Fruit fly (Drosophila melanogaster): ENCODE results near the gene CG9555.

Gene CG9555

DNA sequence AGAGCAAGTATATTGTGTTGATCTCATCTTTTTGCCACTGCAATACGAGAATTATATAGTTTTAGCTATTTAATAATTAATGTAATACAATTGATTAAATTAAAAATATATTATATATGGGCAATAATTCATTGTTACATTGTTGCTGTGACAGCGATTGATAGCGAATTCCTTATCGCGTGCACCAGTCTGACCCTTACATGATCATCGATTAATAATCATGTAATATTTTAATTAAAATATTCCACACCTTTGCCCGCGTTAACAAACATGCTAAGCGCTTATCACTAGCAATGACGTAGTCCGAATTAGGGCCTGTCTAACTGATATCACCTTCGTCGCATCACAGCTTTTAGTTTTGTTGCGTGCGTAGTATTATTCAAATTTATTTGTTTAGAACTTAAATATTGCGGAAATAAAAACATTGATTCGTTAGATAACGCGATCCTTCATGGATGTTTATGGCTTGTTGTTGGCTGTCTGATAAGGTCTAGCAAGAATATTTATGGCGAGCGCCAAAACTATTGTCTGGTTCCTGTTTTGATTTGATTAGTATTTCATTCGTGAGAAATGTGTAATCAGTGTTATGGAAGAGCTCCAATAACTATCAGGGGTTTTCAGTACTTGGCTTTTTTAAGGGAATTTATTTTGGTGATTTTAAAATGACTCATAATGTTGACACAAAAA, 4.1 kb upstream of the CG9555 start:
- TF ChIP-seq CG8924 (tag; optimal IDR thresholded peaks at IDR 0.05): no peak
- TF ChIP-seq HmgD (GFP tag; optimal IDR thresholded peaks at IDR 0.05): no peak
- peak; percentile 79 for TF ChIP-seq sd (tag; optimal IDR thresholded peaks at IDR 0.05)
- no peak for TF ChIP-seq zfh1 (GFP tag; IDR thresholded peaks at IDR 0.05)
- no peak for TF ChIP-seq Trl (optimal IDR thresholded peaks at IDR 0.05)
- no peak for TF ChIP-seq Trl (GFP tag; optimal IDR thresholded peaks at IDR 0.05)
- no peak for TF ChIP-seq Hr3 (GFP tag; optimal IDR thresholded peaks at IDR 0.05)
- TF ChIP-seq BtbVII (GFP tag; optimal IDR thresholded peaks at IDR 0.05): peak; percentile 32
- peak in 1 of 2 experiments; percentile 85 for TF ChIP-seq Pdp1 (GFP tag; optimal IDR thresholded peaks at IDR 0.05)
- no peak for TF ChIP-seq psq (GFP tag; optimal IDR thresholded peaks at IDR 0.05)
- peak; percentile 31 for TF ChIP-seq grn (GFP tag; optimal IDR thresholded peaks at IDR 0.05)
- TF ChIP-seq Med (GFP tag): peak; percentile 41
- peak; percentile 15 for TF ChIP-seq lab (GFP tag; optimal IDR thresholded peaks at IDR 0.05)
- no peak for TF ChIP-seq CHES-1-like (GFP tag; optimal IDR thresholded peaks at IDR 0.05)
- TF ChIP-seq CG10543 (GFP tag; optimal IDR thresholded peaks at IDR 0.05): peak; percentile 13
- peak; percentile 83 for TF ChIP-seq sug (tag; optimal IDR thresholded peaks at IDR 0.05)
- TF ChIP-seq gro (GFP tag; optimal IDR thresholded peaks at IDR 0.05): peak; percentile 14
- TF ChIP-seq CG2678 (tag; optimal IDR thresholded peaks at IDR 0.05): peak; percentile 10
- no peak for TF ChIP-seq CG16863 (GFP tag; optimal IDR thresholded peaks at IDR 0.05)
- TF ChIP-seq exex (tag; optimal IDR thresholded peaks at IDR 0.05): peak; percentile 93
- peak; percentile 98 for TF ChIP-seq CG34376 (GFP tag; optimal IDR thresholded peaks at IDR 0.05)
- no peak for TF ChIP-seq Mad (GFP tag; optimal IDR thresholded peaks at IDR 0.05)
- TF ChIP-seq mirr (GFP tag; optimal IDR thresholded peaks at IDR 0.05): peak; percentile 84
- no peak for TF ChIP-seq oc (tag; optimal IDR thresholded peaks at IDR 0.05)
- TF ChIP-seq chinmo (GFP tag; IDR thresholded peaks at IDR 0.05; ENCODE audit: partially characterized antibody): 0 out of 4 replicates have a peak, but pooled peaks have one; percentile 44
- TF ChIP-seq CG18599 (GFP tag; optimal IDR thresholded peaks at IDR 0.05): peak; percentile 25
- no peak for TF ChIP-seq CG1024 (GFP tag; IDR thresholded peaks at IDR 0.05)
- peak; percentile 64 for TF ChIP-seq sens (GFP tag)
- peak in 1 of 2 experiments; percentile 67 for TF ChIP-seq Eip74EF (GFP tag; optimal IDR thresholded peaks at IDR 0.05)

DNA sequence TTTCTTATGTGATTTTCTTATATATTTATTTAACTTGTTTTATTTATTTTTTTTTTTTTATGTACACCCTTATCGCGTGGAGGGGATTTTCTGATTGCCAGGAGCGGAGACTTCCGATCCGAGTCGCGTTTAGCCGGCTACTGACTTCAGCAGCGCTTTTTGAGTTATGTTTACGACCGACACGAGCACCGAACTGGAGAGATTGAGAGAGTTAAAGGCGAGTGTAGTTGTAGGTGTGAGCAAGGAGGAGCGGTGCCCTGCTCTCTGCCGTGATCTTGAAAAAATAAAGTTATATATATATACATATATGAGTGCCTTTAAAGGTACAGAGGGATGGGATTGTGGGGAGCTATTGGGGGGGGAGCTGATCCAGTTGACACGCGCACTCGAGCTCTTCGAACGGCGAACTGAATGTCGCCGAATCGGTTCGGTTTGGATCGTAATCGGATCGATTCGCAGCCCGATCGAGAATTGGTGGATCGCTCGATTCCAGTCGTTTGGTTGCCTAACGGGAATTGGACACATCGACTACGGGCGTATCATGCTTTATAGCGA, 2.4 kb upstream of the CG9555 start, which contains the start of gene rost:
rost (minus strand) TSS at position 503 of the 555 bp plus-strand sequence.
- TF ChIP-seq Deaf1 (tag; optimal IDR thresholded peaks at IDR 0.05): peak; percentile 94
- peak; percentile 77 for TF ChIP-seq CG5180 (GFP tag; optimal IDR thresholded peaks at IDR 0.05)
- TF ChIP-seq CG7786 (GFP tag; optimal IDR thresholded peaks at IDR 0.05): no peak
- peak; percentile 60 for TF ChIP-seq crol (GFP tag; IDR thresholded peaks at IDR 0.05)
- TF ChIP-seq wdn (GFP tag; IDR thresholded peaks at IDR 0.05): no peak
- peak; percentile 41 for TF ChIP-seq Jarid2 (GFP tag; optimal IDR thresholded peaks at IDR 0.05)
- no peak for TF ChIP-seq kah (GFP tag; optimal IDR thresholded peaks at IDR 0.05)
- TF ChIP-seq NK7.1 (GFP tag; optimal IDR thresholded peaks at IDR 0.05): no peak
- peak; percentile 22 for TF ChIP-seq cg (GFP tag; optimal IDR thresholded peaks at IDR 0.05)
- peak; percentile 25 for TF ChIP-seq lab (GFP tag; optimal IDR thresholded peaks at IDR 0.05)
- peak; percentile 57 for TF ChIP-seq nom (GFP tag; optimal IDR thresholded peaks at IDR 0.05)
- TF ChIP-seq CG10366 (GFP tag; IDR thresholded peaks at IDR 0.05): no peak
- peak; percentile 49 for TF ChIP-seq CG18599 (GFP tag; optimal IDR thresholded peaks at IDR 0.05)
- TF ChIP-seq bowl (GFP tag; IDR thresholded peaks at IDR 0.05): no peak
- TF ChIP-seq grn (GFP tag; optimal IDR thresholded peaks at IDR 0.05): peak; percentile 73
- no peak for TF ChIP-seq schlank (tag; optimal IDR thresholded peaks at IDR 0.05)
- no peak for TF ChIP-seq B-H2 (GFP tag; optimal IDR thresholded peaks at IDR 0.05)
- TF ChIP-seq CG34376 (GFP tag; optimal IDR thresholded peaks at IDR 0.05): peak; percentile 86
- TF ChIP-seq ranshi (GFP tag; IDR thresholded peaks at IDR 0.05): no peak
- TF ChIP-seq gsb-n (tag; optimal IDR thresholded peaks at IDR 0.05): no peak
- no peak for TF ChIP-seq Fer2 (tag; optimal IDR thresholded peaks at IDR 0.05)
- peak; percentile 3 for TF ChIP-seq sd (tag; optimal IDR thresholded peaks at IDR 0.05)
- TF ChIP-seq cas (GFP tag; IDR thresholded peaks at IDR 0.05): no peak
- no peak for TF ChIP-seq sc (optimal IDR thresholded peaks at IDR 0.05)
- TF ChIP-seq sc (GFP tag; optimal IDR thresholded peaks at IDR 0.05): no peak

Measured in whole organism, embryonic.